Fruit fly (Drosophila melanogaster): Measurements from ENCODE around the gene CG45071.
A peak's percentile ranks its signal among the peaks of the same experiment; 100 is the strongest.

CG45071 gene

DNA sequence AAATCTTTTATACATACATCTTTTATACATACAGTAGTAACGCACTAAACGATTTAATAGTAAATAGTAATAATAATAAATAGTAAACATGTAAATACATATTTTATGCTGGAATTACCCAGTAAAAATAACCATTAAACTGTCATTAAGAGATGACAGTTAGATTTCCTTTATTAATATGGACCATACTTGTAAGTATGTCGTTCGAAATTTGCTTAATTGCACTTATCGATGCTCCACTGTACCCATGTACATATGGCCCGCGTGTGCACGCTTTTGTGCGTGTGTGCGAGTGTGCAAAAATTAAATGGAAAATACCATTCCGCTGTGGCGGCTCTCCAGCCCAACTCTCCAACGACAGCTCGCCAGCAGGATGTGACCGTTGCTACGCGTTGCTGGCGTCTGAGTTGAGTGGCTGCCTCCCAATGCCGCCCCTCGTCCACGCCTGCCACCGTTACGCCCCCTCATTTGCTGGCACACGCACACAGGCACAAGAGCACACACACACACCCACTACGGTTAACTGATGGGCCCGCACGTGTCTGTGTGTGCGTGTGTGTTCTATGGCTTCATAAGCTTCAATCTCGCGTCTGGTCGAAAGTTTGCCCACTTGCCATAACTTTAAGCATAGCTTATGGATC is 2.9 kb upstream of the CG45071 start (continued):
- TF ChIP-seq Gsc (GFP tag; IDR thresholded peaks at IDR 0.05): no peak
- no peak for TF ChIP-seq Jarid2 (GFP tag; optimal IDR thresholded peaks at IDR 0.05)
- TF ChIP-seq CG32772 (GFP tag; IDR thresholded peaks at IDR 0.05): 0 out of 2 replicates have a peak, but pooled peaks have one; percentile 23
- no peak for TF ChIP-seq hb (GFP tag; IDR thresholded peaks at IDR 0.05; ENCODE audit: partially characterized antibody)
- TF ChIP-seq CG12391 (tag; optimal IDR thresholded peaks at IDR 0.05): no peak
- no peak for TF ChIP-seq gsb (GFP tag; IDR thresholded peaks at IDR 0.05)
- TF ChIP-seq CG15073 (GFP tag; optimal IDR thresholded peaks at IDR 0.05): no peak
- TF ChIP-seq CG2875 (GFP tag; optimal IDR thresholded peaks at IDR 0.05): no peak
- TF ChIP-seq hkb (optimal IDR thresholded peaks at IDR 0.05): no peak
- 0 out of 2 replicates have a peak, but pooled peaks have one; percentile 8 for TF ChIP-seq hkb (GFP tag; IDR thresholded peaks at IDR 0.05)
- TF ChIP-seq Awh (GFP tag; IDR thresholded peaks at IDR 0.05): no peak
- TF ChIP-seq Dfd (GFP tag; optimal IDR thresholded peaks at IDR 0.05): no peak
- no peak for TF ChIP-seq CG10321 (GFP tag; IDR thresholded peaks at IDR 0.05)
- no peak for TF ChIP-seq CG15479 (GFP tag; optimal IDR thresholded peaks at IDR 0.05)
- TF ChIP-seq Rfx (GFP tag; IDR thresholded peaks at IDR 0.05): peak; percentile 36; the same call in 1 of the 2 replicates
- 0 out of 2 replicates have a peak, but pooled peaks have one; percentile 21 for TF ChIP-seq lmd (GFP tag; IDR thresholded peaks at IDR 0.05)
- TF ChIP-seq Hr3 (GFP tag; optimal IDR thresholded peaks at IDR 0.05): no peak
- TF ChIP-seq CG13775 (GFP tag; optimal IDR thresholded peaks at IDR 0.05): no peak
- TF ChIP-seq H15 (GFP tag; IDR thresholded peaks at IDR 0.05): 0 out of 3 replicates have a peak, but pooled peaks have one; percentile 35
- TF ChIP-seq tx (GFP tag; optimal IDR thresholded peaks at IDR 0.05): no peak
- 0 out of 2 replicates have a peak, but pooled peaks have one; percentile 14 for TF ChIP-seq CG11247 (GFP tag; IDR thresholded peaks at IDR 0.05)
- TF ChIP-seq CG12219 (GFP tag; optimal IDR thresholded peaks at IDR 0.05): peak; percentile 1
- no peak for TF ChIP-seq pum (GFP tag; optimal IDR thresholded peaks at IDR 0.05)
- TF ChIP-seq CG34224 (GFP tag; IDR thresholded peaks at IDR 0.05; ENCODE audit: partially characterized antibody): no peak
- TF ChIP-seq row (GFP tag; IDR thresholded peaks at IDR 0.05): peak; percentile 61
- no peak for TF ChIP-seq CG6683 (GFP tag; optimal IDR thresholded peaks at IDR 0.05)
- no peak for TF ChIP-seq CG4707 (GFP tag; optimal IDR thresholded peaks at IDR 0.05)
- TF ChIP-seq pan (optimal IDR thresholded peaks at IDR 0.05): no peak
- TF ChIP-seq pan (GFP tag; optimal IDR thresholded peaks at IDR 0.05 in 1 of 2, IDR thresholded peaks at IDR 0.05 in 1 of 2): peak in 1 of 2 experiments; percentile 37
- TF ChIP-seq Sox100B (GFP tag; optimal IDR thresholded peaks at IDR 0.05): no peak
- TF ChIP-seq CG6791 (GFP tag; IDR thresholded peaks at IDR 0.05; ENCODE audit: partially characterized antibody): no peak
- peak; percentile 22; the same call in 1 of the 2 replicates for TF ChIP-seq CG6689 (GFP tag; IDR thresholded peaks at IDR 0.05)
- no peak for TF ChIP-seq sima (GFP tag; optimal IDR thresholded peaks at IDR 0.05)
- no peak for TF ChIP-seq CG18619 (GFP tag; optimal IDR thresholded peaks at IDR 0.05)
- no peak for TF ChIP-seq CG12769 (tag; optimal IDR thresholded peaks at IDR 0.05)
- 0 out of 3 replicates have a peak, but pooled peaks have one; percentile 26 for TF ChIP-seq tgo (GFP tag; IDR thresholded peaks at IDR 0.05)
- TF ChIP-seq NC2α (GFP tag; optimal IDR thresholded peaks at IDR 0.05): no peak
- TF ChIP-seq HLHmδ (GFP tag; optimal IDR thresholded peaks at IDR 0.05): peak; percentile 22
- TF ChIP-seq prd (optimal IDR thresholded peaks at IDR 0.05): no peak
- TF ChIP-seq prd (GFP tag; IDR thresholded peaks at IDR 0.05): peak; percentile 36; the same call in 2 of the 3 replicates
- no peak for TF ChIP-seq CG14667 (GFP tag; IDR thresholded peaks at IDR 0.05)
- TF ChIP-seq CG9932 (GFP tag; IDR thresholded peaks at IDR 0.05): peak; percentile 23; the same call in 1 of the 2 replicates
- no peak for TF ChIP-seq disco-r (GFP tag; optimal IDR thresholded peaks at IDR 0.05)
- TF ChIP-seq vvl (GFP tag; IDR thresholded peaks at IDR 0.05): 0 out of 2 replicates have a peak, but pooled peaks have one; percentile 15
- no peak for TF ChIP-seq CG17612 (GFP tag; IDR thresholded peaks at IDR 0.05)
- peak; percentile 36 for TF ChIP-seq CG18599 (GFP tag; optimal IDR thresholded peaks at IDR 0.05)
- 0 out of 3 replicates have a peak, but pooled peaks have one; percentile 36 for TF ChIP-seq ci (GFP tag; IDR thresholded peaks at IDR 0.05)
- no peak for TF ChIP-seq MESR4 (GFP tag; optimal IDR thresholded peaks at IDR 0.05)
- no peak for TF ChIP-seq esg (GFP tag; conservative IDR thresholded peaks at IDR 0.05)
- peak; percentile 30; the same call in 1 of the 2 replicates for TF ChIP-seq Ptx1 (GFP tag; IDR thresholded peaks at IDR 0.05)

Measured in whole organism, embryonic.